Worm (Caenorhabditis elegans): ENCODE measurements around the gene fat-7.

Gene fat-7

DNA sequence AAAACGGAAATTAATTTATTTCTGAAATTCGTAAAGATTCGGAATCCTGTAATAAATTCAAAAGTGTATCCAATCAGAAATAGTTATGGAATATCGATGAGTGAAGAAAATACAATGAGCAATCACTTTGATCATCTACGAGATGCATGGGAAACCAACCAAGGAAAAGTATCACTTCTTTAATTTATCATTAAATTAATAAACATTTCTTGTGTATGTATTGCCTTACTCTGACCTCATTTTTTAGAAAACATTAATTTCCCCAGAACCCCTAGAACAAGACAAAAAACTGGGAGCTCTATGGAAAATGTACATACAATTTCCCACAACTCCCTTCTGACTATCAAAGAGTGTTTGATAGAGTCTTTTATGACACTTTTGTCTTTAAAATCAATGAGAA is 19.0 kb downstream of the fat-7 start, which contains the start of gene F10D2.16:
TSS of gene F10D2.16 (plus strand) at position 301 of the 400 bp plus-strand sequence.
- TF ChIP-seq snpc-3.4 (tag; optimal IDR thresholded peaks at IDR 0.05), result no peak
- TF ChIP-seq F57A8.1 (GFP tag; optimal IDR thresholded peaks at IDR 0.05), result no peak
- no peak for TF ChIP-seq F22D6.2 (tag; optimal IDR thresholded peaks at IDR 0.05)
- TF ChIP-seq repo-1 (tag; optimal IDR thresholded peaks at IDR 0.05), result no peak
- TF ChIP-seq ceh-100 (GFP tag; IDR thresholded peaks at IDR 0.05), result no peak
- no peak for TF ChIP-seq snpc-1.1 (tag; optimal IDR thresholded peaks at IDR 0.05; ENCODE audit: insufficient read depth)
- no peak for TF ChIP-seq unc-62 (GFP tag; optimal IDR thresholded peaks at IDR 0.05)
- no peak for TF ChIP-seq lag-1 (GFP tag; IDR thresholded peaks at IDR 0.05)
- TF ChIP-seq lsy-27 (tag; optimal IDR thresholded peaks at IDR 0.05; ENCODE audit: borderline replicate concordance, insufficient read depth), result no peak
- no peak for TF ChIP-seq madf-10 (tag; optimal IDR thresholded peaks at IDR 0.05)
- no peak for TF ChIP-seq nfyb-1 (GFP tag; IDR thresholded peaks at IDR 0.05)
- TF ChIP-seq unc-130 (GFP tag; optimal IDR thresholded peaks at IDR 0.05), result no peak
- no peak for TF ChIP-seq Y56A3A.18 (GFP tag; IDR thresholded peaks at IDR 0.05)
- no peak for TF ChIP-seq ceh-91 (GFP tag; IDR thresholded peaks at IDR 0.05)
- TF ChIP-seq somi-1 (GFP tag; optimal IDR thresholded peaks at IDR 0.05), result no peak
- TF ChIP-seq lin-54 (GFP tag; optimal IDR thresholded peaks at IDR 0.05), result no peak
- no peak for TF ChIP-seq nhr-90 (tag; optimal IDR thresholded peaks at IDR 0.05)
- TF ChIP-seq let-526 (GFP tag; IDR thresholded peaks at IDR 0.05), result no peak
- no peak for TF ChIP-seq D2030.7 (GFP tag; IDR thresholded peaks at IDR 0.05)

DNA sequence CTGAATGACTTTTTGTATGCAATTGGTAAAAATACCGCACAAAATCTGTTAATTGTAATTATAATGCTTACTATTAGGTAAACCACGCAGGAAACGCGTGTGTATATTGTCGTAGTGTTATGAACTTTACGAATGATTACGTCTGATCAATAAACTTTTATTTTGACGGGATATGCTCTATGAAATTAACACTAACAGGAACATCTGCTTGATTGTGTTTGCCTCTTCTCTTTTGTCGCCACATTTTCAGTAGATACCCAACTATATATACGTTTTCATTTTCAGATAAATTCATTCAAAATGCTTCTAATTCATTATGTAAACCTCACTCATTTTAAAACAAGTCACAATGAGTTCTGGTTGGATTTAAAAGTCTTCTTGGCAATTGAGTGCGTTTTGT is 20.7 kb downstream of the fat-7 start, which contains the start of gene sre-10:
TSS of gene sre-10 (plus strand) at position 301 of the 400 bp plus-strand sequence.
- TF ChIP-seq ZK185.1 (tag; optimal IDR thresholded peaks at IDR 0.05; ENCODE audit: poor library complexity, severe bottlenecking), result no peak
- TF ChIP-seq ceh-100 (GFP tag; IDR thresholded peaks at IDR 0.05), result no peak
- TF ChIP-seq chd-7 (tag; optimal IDR thresholded peaks at IDR 0.05), result no peak
- no peak for TF ChIP-seq xnd-1 (tag; optimal IDR thresholded peaks at IDR 0.05)
- TF ChIP-seq madf-8 (GFP tag; conservative IDR thresholded peaks at IDR 0.05), result no peak
- no peak for TF ChIP-seq sea-2 (GFP tag; IDR thresholded peaks at IDR 0.05)
- TF ChIP-seq F39B2.1 (GFP tag; IDR thresholded peaks at IDR 0.05), result no peak
- no peak for TF ChIP-seq tbx-9 (tag; optimal IDR thresholded peaks at IDR 0.05; ENCODE audit: borderline replicate concordance)
- no peak for TF ChIP-seq lin-35 (GFP tag; optimal IDR thresholded peaks at IDR 0.05)
- TF ChIP-seq Y53G8AR.9 (GFP tag; conservative IDR thresholded peaks at IDR 0.05), result no peak

DNA sequence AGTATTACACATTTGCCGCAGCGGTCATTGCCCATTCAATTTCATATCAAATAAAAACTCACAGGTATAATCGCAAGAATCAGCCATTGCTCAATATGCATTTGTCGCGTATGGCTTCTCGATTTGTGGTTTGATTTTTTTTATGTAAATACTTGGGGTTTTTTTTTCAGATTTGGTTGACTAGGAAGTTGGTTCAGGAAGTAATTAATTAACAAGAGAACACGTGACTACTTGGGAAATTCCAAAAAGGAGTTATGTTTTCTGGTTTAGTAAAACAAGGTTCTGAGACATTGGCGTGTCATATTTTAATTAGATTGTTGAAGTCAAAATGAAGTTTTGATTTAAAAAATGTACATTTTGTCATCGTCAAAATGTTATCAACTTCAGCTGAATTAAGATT is 22.0 kb downstream of the fat-7 start, which contains the start of gene srx-36:
TSS of gene srx-36 (minus strand) at position 101 of the 400 bp plus-strand sequence.
- TF ChIP-seq gei-17 (GFP tag; optimal IDR thresholded peaks at IDR 0.05), result no peak
- TF ChIP-seq ztf-22 (GFP tag; optimal IDR thresholded peaks at IDR 0.05), result no peak
- TF ChIP-seq tbx-9 (tag; optimal IDR thresholded peaks at IDR 0.05; ENCODE audit: borderline replicate concordance), result no peak
- no peak for TF ChIP-seq dox-1 (GFP tag; IDR thresholded peaks at IDR 0.05)
- TF ChIP-seq rcor-1 (GFP tag; IDR thresholded peaks at IDR 0.05), result no peak
- no peak for TF ChIP-seq let-607 (tag; optimal IDR thresholded peaks at IDR 0.05)
- TF ChIP-seq lin-35 (GFP tag; optimal IDR thresholded peaks at IDR 0.05), result no peak
- no peak for TF ChIP-seq madf-3 (GFP tag; IDR thresholded peaks at IDR 0.05)
- no peak for TF ChIP-seq cebp-2 (GFP tag; IDR thresholded peaks at IDR 0.05)
- no peak for TF ChIP-seq bed-1 (GFP tag; IDR thresholded peaks at IDR 0.05)
- no peak for TF ChIP-seq pha-4 (tag; optimal IDR thresholded peaks at IDR 0.05)
- TF ChIP-seq ztf-18 (tag; optimal IDR thresholded peaks at IDR 0.05), result no peak
- TF ChIP-seq F57A8.1 (GFP tag; optimal IDR thresholded peaks at IDR 0.05), result no peak
- no peak for TF ChIP-seq unc-130 (GFP tag; optimal IDR thresholded peaks at IDR 0.05)
- TF ChIP-seq hmg-20 (GFP tag; IDR thresholded peaks at IDR 0.05), result no peak
